Worm (Caenorhabditis elegans): ENCODE results near the gene rnf-5.

DNA sequence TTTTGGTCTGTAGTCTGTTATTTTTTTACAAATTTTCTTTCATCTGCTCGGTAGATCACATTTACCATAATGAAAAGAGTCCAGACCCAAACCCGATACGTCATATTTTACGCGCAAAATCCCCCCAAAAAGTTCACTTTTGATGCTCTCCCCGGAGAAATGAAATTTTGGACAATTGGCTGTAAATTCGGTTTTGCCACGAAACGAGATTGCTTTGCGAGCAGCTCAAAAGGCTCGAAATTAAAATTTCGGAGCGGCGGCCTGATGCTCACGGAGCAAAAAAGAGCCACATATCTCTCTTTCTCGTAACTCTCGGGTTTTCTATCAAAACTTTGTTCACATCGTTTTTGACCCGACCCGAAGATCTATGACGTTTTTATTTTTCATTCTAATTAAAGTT lies 43.4 kb downstream of the rnf-5 start:
- TF ChIP-seq F52B5.7 (tag; optimal IDR thresholded peaks at IDR 0.05) (no peak), unc-62 (GFP tag; optimal IDR thresholded peaks at IDR 0.05) (no peak), repo-1 (tag; optimal IDR thresholded peaks at IDR 0.05) (no peak), chd-7 (tag; optimal IDR thresholded peaks at IDR 0.05) (no peak), atf-7 (tag; optimal IDR thresholded peaks at IDR 0.05) (no peak)

Data from whole organism, young adult.